Worm (Caenorhabditis elegans) whole organism, L4 larva: Measurements from ENCODE around the gene F32D8.5.

Experiments
- F26F4.8 ChIP-seq: fragments of 200-800 bp; sonication (Bioruptor generic); conservative IDR thresholded peaks from 2 replicates; pipeline ENCODE4 v1.3.6; 2022; ENCODE audit warnings: missing genetic modification characterization, missing compliant biosample characterization
- T26A8.4 ChIP-seq: fragments of 200-800 bp; sonication (Bioruptor generic); IDR thresholded peaks from 2 replicates; pipeline ENCODE4 v1.3.6; 2022; ENCODE audit warnings: missing genetic modification characterization, missing compliant biosample characterization
- Y5F2A.4 ChIP-seq: fragments of 200-800 bp; sonication (Bioruptor generic); optimal IDR thresholded peaks from 2 replicates; lab custom pipeline; 2018; ENCODE audit warnings: mild to moderate bottlenecking, missing genetic modification characterization, missing compliant biosample characterization
- aha-1 ChIP-seq: fragments of 150-350 bp; peaks from one replicate; lab custom pipeline; 2014; ENCODE audit warnings: missing biosample characterization, missing genetic modification characterization
- aly-2 ChIP-seq: sonication (generic microtip); optimal IDR thresholded peaks from 2 replicates; lab custom pipeline; 2018; ENCODE audit warnings: missing biosample characterization, missing genetic modification characterization
- arid-1 ChIP-seq: fragments of 200-800 bp; sonication (Bioruptor generic); conservative IDR thresholded peaks from 2 replicates; pipeline ENCODE4 v1.3.6; 2022; ENCODE audit warnings: missing genetic modification reagents, missing genetic modification characterization, missing compliant biosample characterization
- ceh-28 ChIP-seq: fragments of 150-350 bp; optimal IDR thresholded peaks from 2 replicates; lab custom pipeline; 2014; ENCODE audit warnings: missing biosample characterization, missing genetic modification reagents, missing genetic modification characterization
- cey-2 ChIP-seq: sonication (generic microtip); optimal IDR thresholded peaks from 3 replicates; lab custom pipeline; 2017; ENCODE audit warnings: missing genetic modification characterization, mild to moderate bottlenecking, missing compliant biosample characterization, antibody characterized with exemption, borderline replicate concordance; ENCODE audit not compliant: insufficient read depth
- daf-12 ChIP-seq: fragments of 150-350 bp; optimal IDR thresholded peaks from 2 replicates; lab custom pipeline; 2014; ENCODE audit warnings: missing biosample characterization, missing genetic modification reagents, missing genetic modification characterization
- daf-16 ChIP-seq, 3 experiments: sonication (generic microtip); optimal IDR thresholded peaks; 2 replicates each; lab custom pipeline; 2016 to 2017; ENCODE audit warnings: missing genetic modification characterization in 3 of 3, missing genetic modification reagents in 3 of 3, mild to moderate bottlenecking in 2 of 3, missing compliant biosample characterization in 2 of 3, missing biosample characterization in 1 of 3, moderate library complexity in 1 of 3
- dmd-6 ChIP-seq: fragments of 200-800 bp; sonication (Bioruptor generic); IDR thresholded peaks from 2 replicates; pipeline ENCODE4 v1.3.6; 2022; ENCODE audit warnings: missing genetic modification reagents, missing genetic modification characterization, missing compliant biosample characterization
- dmd-9 ChIP-seq: fragments of 200-800 bp; sonication (Bioruptor generic); IDR thresholded peaks from 2 replicates; pipeline ENCODE4 v1.3.6; 2022; ENCODE audit warnings: missing genetic modification reagents, missing genetic modification characterization, missing compliant biosample characterization
- dpl-1 ChIP-seq: fragments of 150-350 bp; optimal IDR thresholded peaks from 2 replicates; lab custom pipeline; 2014; ENCODE audit warnings: missing biosample characterization, missing genetic modification reagents, missing genetic modification characterization
- dve-1 ChIP-seq: sonication (generic microtip); optimal IDR thresholded peaks from 2 replicates; lab custom pipeline; 2017; ENCODE audit warnings: antibody characterized with exemption, mild to moderate bottlenecking, missing genetic modification characterization, missing compliant biosample characterization; ENCODE audit not compliant: insufficient read depth
- gei-8 ChIP-seq: fragments of 200-800 bp; sonication (Bioruptor generic); optimal IDR thresholded peaks from 2 replicates; lab custom pipeline; 2018; ENCODE audit warnings: mild to moderate bottlenecking, missing genetic modification characterization, missing compliant biosample characterization
- hif-1 ChIP-seq, 2 experiments: sonication (generic microtip); optimal IDR thresholded peaks; 2 replicates each; lab custom pipeline; 2016 to 2017; ENCODE audit warnings: missing compliant biosample characterization in 2 of 2, missing genetic modification characterization in 2 of 2, missing genetic modification reagents in 2 of 2, missing genotype in 2 of 2, mild to moderate bottlenecking in 1 of 2
- hlh-11 ChIP-seq: fragments of 200-800 bp; sonication (Bioruptor generic); optimal IDR thresholded peaks from 2 replicates; lab custom pipeline; 2018; ENCODE audit warnings: mild to moderate bottlenecking, missing genetic modification characterization, missing compliant biosample characterization
- hlh-30 ChIP-seq: sonication (generic microtip); optimal IDR thresholded peaks from 2 replicates; lab custom pipeline; 2017; ENCODE audit warnings: antibody characterized with exemption, mild to moderate bottlenecking, missing genetic modification characterization, missing compliant biosample characterization; ENCODE audit not compliant: insufficient read depth
- lin-1 ChIP-seq: fragments of 200-800 bp; sonication (Bioruptor generic); IDR thresholded peaks from 2 replicates; pipeline ENCODE4 v1.3.6; 2022; ENCODE audit warnings: missing genetic modification reagents, missing genetic modification characterization, missing compliant biosample characterization
- lin-29 ChIP-seq: fragments of 200-800 bp; sonication (Bioruptor generic); IDR thresholded peaks from 2 replicates; pipeline ENCODE4 v1.3.6; 2022; ENCODE audit warnings: missing genetic modification reagents, missing genetic modification characterization, missing compliant biosample characterization
- lin-39 ChIP-seq: fragments of 150-350 bp; optimal IDR thresholded peaks from 2 replicates; lab custom pipeline; 2014; ENCODE audit warnings: missing biosample characterization, missing genetic modification reagents, missing genetic modification characterization
- lsy-2 ChIP-seq, 2 experiments: fragments of 150-350 bp in 1 of 2; sonication (generic microtip) in 1 of 2; optimal IDR thresholded peaks; 2 replicates each; lab custom pipeline; 2014 to 2017; ENCODE audit warnings: missing biosample characterization in 2 of 2, missing genetic modification characterization in 2 of 2
- madf-5 ChIP-seq, 2 experiments: fragments of 200-800 bp; sonication (Bioruptor generic); IDR thresholded peaks; 2 replicates each; pipeline ENCODE4 v1.3.6; 2022; ENCODE audit warnings: missing compliant biosample characterization in 2 of 2, missing genetic modification characterization in 2 of 2
- mdl-1 ChIP-seq, 2 experiments: fragments of 150-350 bp in 1 of 2; sonication (generic microtip) in 1 of 2; optimal IDR thresholded peaks; 2 replicates each; lab custom pipeline; 2014 to 2017; ENCODE audit warnings: missing biosample characterization in 2 of 2, missing genetic modification characterization in 2 of 2
- mxl-3 ChIP-seq: fragments of 200-800 bp; sonication (Bioruptor generic); optimal IDR thresholded peaks from 2 replicates; lab custom pipeline; 2018; ENCODE audit warnings: mild to moderate bottlenecking, missing genetic modification characterization, missing compliant biosample characterization
- nhr-10 ChIP-seq: fragments of 150-350 bp; optimal IDR thresholded peaks from 2 replicates; lab custom pipeline; 2014; ENCODE audit warnings: missing biosample characterization, missing genetic modification characterization
- nhr-237 ChIP-seq: sonication (generic microtip); optimal IDR thresholded peaks from 2 replicates; lab custom pipeline; 2017; ENCODE audit warnings: missing biosample characterization, missing genetic modification characterization
- nhr-28 ChIP-seq: fragments of 150-350 bp; optimal IDR thresholded peaks from 2 replicates; lab custom pipeline; 2014; ENCODE audit warnings: missing biosample characterization, missing genetic modification characterization
- nhr-42 ChIP-seq: fragments of 200-800 bp; sonication (Bioruptor generic); IDR thresholded peaks from 2 replicates; pipeline ENCODE4 v1.3.6; 2022; ENCODE audit warnings: missing genetic modification characterization, missing compliant biosample characterization
- nhr-48 ChIP-seq: sonication (generic microtip); optimal IDR thresholded peaks from 2 replicates; lab custom pipeline; 2016; ENCODE audit warnings: mild to moderate bottlenecking, missing genetic modification characterization, missing compliant biosample characterization
- nhr-77 ChIP-seq: fragments of 150-350 bp; optimal IDR thresholded peaks from 2 replicates; lab custom pipeline; 2014; ENCODE audit warnings: missing biosample characterization, missing genetic modification characterization
- php-3 ChIP-seq: fragments of 200-800 bp; sonication (Bioruptor generic); IDR thresholded peaks from 2 replicates; pipeline ENCODE4 v1.3.6; 2022; ENCODE audit warnings: missing genetic modification reagents, missing genetic modification characterization, missing compliant biosample characterization
- pqm-1 ChIP-seq: sonication (generic microtip); optimal IDR thresholded peaks from 2 replicates; lab custom pipeline; 2017; ENCODE audit warnings: missing biosample characterization, missing genetic modification characterization
- skn-1 ChIP-seq: fragments of 150-350 bp; optimal IDR thresholded peaks from 2 replicates; lab custom pipeline; 2014; ENCODE audit warnings: missing biosample characterization, missing genetic modification characterization
- snpc-1.2 ChIP-seq: fragments of 200-800 bp; sonication (Bioruptor generic); IDR thresholded peaks from 2 replicates; pipeline ENCODE4 v1.3.6; 2022; ENCODE audit warnings: missing genetic modification reagents, missing genetic modification characterization, missing compliant biosample characterization
- spr-3 ChIP-seq: fragments of 200-800 bp; sonication (Bioruptor generic); optimal IDR thresholded peaks from 2 replicates; lab custom pipeline; 2018; ENCODE audit warnings: mild to moderate bottlenecking, missing genetic modification characterization, missing compliant biosample characterization
- tra-1 ChIP-seq: fragments of 200-800 bp; sonication (Bioruptor generic); IDR thresholded peaks from 2 replicates; pipeline ENCODE4 v1.3.6; 2022; ENCODE audit warnings: missing genetic modification reagents, missing genetic modification characterization, missing compliant biosample characterization
- unc-130 ChIP-seq: sonication (generic microtip); optimal IDR thresholded peaks from 2 replicates; lab custom pipeline; 2016; ENCODE audit warnings: missing genetic modification reagents, missing genetic modification characterization, missing compliant biosample characterization
- unc-62 ChIP-seq, 3 experiments: fragments of 150-350 bp in 1 of 3; sonication (generic microtip); optimal IDR thresholded peaks in 2 of 3; peaks in 1 of 3; 1 replicate in 1 of 3; 2 replicates in 2 of 3; lab custom pipeline; 2014 to 2017; ENCODE audit warnings: missing biosample characterization in 3 of 3, missing genetic modification characterization in 3 of 3, missing genetic modification reagents in 3 of 3, missing genotype in 1 of 3
- zip-11 ChIP-seq: fragments of 200-800 bp; sonication (Bioruptor generic); IDR thresholded peaks from 2 replicates; pipeline ENCODE4 v1.3.6; 2022; ENCODE audit warnings: missing genetic modification characterization, missing compliant biosample characterization

Gene F32D8.5

ce11 chrV:10859048-10859637 lies 35.5 kb upstream of the F32D8.5 start (continued):
- TF ChIP-seq lin-1 (GFP tag; lab: Robert Waterston, UW) (no peak), dmd-6 (GFP tag; lab: Robert Waterston, UW) (peak; percentile 84), mxl-3 (GFP tag; lab: Kevin White, UChicago) (peak; percentile 32), unc-130 (GFP tag; lab: Kevin White, UChicago) (no peak), tra-1 (GFP tag; lab: Robert Waterston, UW) (no peak), php-3 (0 out of 2 replicates have a peak, but pooled peaks have one; percentile 39), ceh-28 (tag; lab: Kevin White, UChicago) (no peak), dmd-9 (GFP tag; lab: Robert Waterston, UW) (no peak), nhr-10 (tag; lab: Kevin White, UChicago) (no peak), lin-39 (tag; lab: Kevin White, UChicago) (no peak), snpc-1.2 (GFP tag; lab: Robert Waterston, UW) (no peak), Y5F2A.4 (no peak), nhr-237 (tag; lab: Kevin White, UChicago) (no peak), T26A8.4 (no peak), arid-1 (GFP tag; lab: Robert Waterston, UW) (no peak), dve-1 (peak; percentile 9), madf-5 (GFP tag; IDR thresholded peaks at IDR 0.05; lab: Robert Waterston, UW) (no peak), F26F4.8 (no peak), spr-3 (no peak)

ce11 chrV:10859775-10860174 lies 34.8 kb upstream of the F32D8.5 start:
- TF ChIP-seq cey-2 (tag; lab: Kevin White, UChicago) (peak; percentile 26), hlh-11 (tag; lab: Kevin White, UChicago) (peak; percentile 67), nhr-48 (tag; lab: Kevin White, UChicago) (peak; percentile 36), nhr-28 (tag; lab: Kevin White, UChicago) (peak; percentile 91), gei-8 (GFP tag; lab: Kevin White, UChicago) (no peak), aha-1 (tag; lab: Kevin White, UChicago) (peak; percentile 99), daf-16 (GFP tag; optimal IDR thresholded peaks at IDR 0.05; lab: Kevin White, UChicago) (no peak), daf-16 (tag; optimal IDR thresholded peaks at IDR 0.05; lab: Kevin White, UChicago) (peak; percentile 63), pqm-1 (tag; lab: Kevin White, UChicago) (peak; percentile 94), hlh-30 (tag; lab: Kevin White, UChicago) (peak; percentile 23), daf-12 (tag; lab: Kevin White, UChicago) (no peak), zip-11 (GFP tag; lab: Robert Waterston, UW) (no peak), aly-2 (no peak), dmd-6 (GFP tag; lab: Robert Waterston, UW) (peak; percentile 74), dpl-1 (GFP tag; lab: Kevin White, UChicago) (peak; percentile 4), mxl-3 (GFP tag; lab: Kevin White, UChicago) (peak; percentile 23), lin-29 (GFP tag; lab: Robert Waterston, UW) (no peak), nhr-77 (tag; lab: Kevin White, UChicago) (peak; percentile 69), skn-1 (tag; lab: Kevin White, UChicago) (no peak), php-3 (peak; percentile 60; the same call in 1 of the 2 replicates), dve-1 (peak; percentile 55), nhr-42 (GFP tag; lab: Robert Waterston, UW) (no peak), mdl-1 (tag; optimal IDR thresholded peaks at IDR 0.05; lab: Kevin White, UChicago) (peak in 1 of 2 experiments; percentile 43), hif-1 (tag; optimal IDR thresholded peaks at IDR 0.05; lab: Kevin White, UChicago) (peak in 1 of 2 experiments; percentile 33), lsy-2 (tag; optimal IDR thresholded peaks at IDR 0.05; lab: Kevin White, UChicago) (peak in 1 of 2 experiments; percentile 43), unc-62 (GFP tag; optimal IDR thresholded peaks at IDR 0.05 in 1 of 2; lab: Kevin White, UChicago) (peak in 1 of 2 experiments; percentile 2), unc-62 (tag; optimal IDR thresholded peaks at IDR 0.05; lab: Kevin White, UChicago) (no peak)
